Worm (Caenorhabditis elegans): ENCODE results near the gene gcy-19.
A peak's percentile ranks its signal among the peaks of the same experiment; 100 is the strongest.

Gene gcy-19

DNA sequence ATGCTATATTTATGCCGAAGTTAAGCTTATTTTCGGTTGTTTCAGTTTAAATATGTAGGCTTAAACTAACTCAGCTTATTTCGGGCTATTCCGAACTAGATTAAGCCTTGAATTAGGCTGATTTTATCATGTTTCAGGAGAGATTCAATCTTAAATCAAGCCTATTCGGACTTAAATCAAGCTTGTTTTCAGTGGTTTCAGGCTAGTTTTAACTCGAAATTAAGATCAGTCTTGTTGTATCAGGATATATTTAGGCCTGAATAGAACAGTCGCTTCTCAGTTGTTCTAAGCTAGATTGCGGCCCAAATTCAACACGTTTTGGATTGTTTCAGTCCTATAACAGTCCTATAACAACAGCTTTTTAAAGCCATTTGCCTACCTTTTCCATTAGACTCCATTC, 7.4 kb downstream of the gcy-19 start:
- TF ChIP-seq ztf-4 (tag; optimal IDR thresholded peaks at IDR 0.05) = no peak
- no peak for TF ChIP-seq efl-3 (GFP tag; optimal IDR thresholded peaks at IDR 0.05)
- no peak for TF ChIP-seq egl-13 (tag; optimal IDR thresholded peaks at IDR 0.05)

DNA sequence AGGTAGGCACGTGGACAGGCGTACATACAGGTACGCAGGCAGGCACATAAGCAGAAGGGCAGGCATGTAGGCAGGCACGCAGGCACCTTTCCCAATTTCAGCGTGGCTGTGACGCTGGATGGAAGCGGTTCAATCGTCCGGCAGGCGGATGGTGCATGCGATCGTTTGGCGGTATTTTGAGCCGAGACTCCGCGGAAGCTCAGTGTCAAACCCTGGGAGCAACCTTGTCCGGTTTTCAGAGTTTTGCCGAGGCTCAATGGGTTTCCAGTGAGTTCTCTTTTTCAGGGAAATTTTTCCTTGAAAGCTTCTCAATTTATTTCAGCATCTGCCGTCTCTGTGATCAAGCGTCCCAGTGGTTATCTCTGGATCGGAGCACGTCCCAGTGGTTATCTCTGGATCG, 9.0 kb downstream of the gcy-19 start:
- TF ChIP-seq tlp-1 (tag; optimal IDR thresholded peaks at IDR 0.05) = no peak
- no peak for TF ChIP-seq ceh-82 (tag; optimal IDR thresholded peaks at IDR 0.05)
- TF ChIP-seq fos-1 (tag; optimal IDR thresholded peaks at IDR 0.05) = no peak
- TF ChIP-seq zag-1 (tag; optimal IDR thresholded peaks at IDR 0.05) = no peak
- no peak for TF ChIP-seq hpl-2 (GFP tag; optimal IDR thresholded peaks at IDR 0.05)
- no peak for TF ChIP-seq nhr-71 (tag; optimal IDR thresholded peaks at IDR 0.05)
- no peak for TF ChIP-seq lsy-2 (tag; optimal IDR thresholded peaks at IDR 0.05)
- TF ChIP-seq sup-37 (GFP tag; optimal IDR thresholded peaks at IDR 0.05) = no peak
- TF ChIP-seq nhr-12 (tag; optimal IDR thresholded peaks at IDR 0.05) = no peak
- TF ChIP-seq nhr-11 (tag; optimal IDR thresholded peaks at IDR 0.05) = no peak

DNA sequence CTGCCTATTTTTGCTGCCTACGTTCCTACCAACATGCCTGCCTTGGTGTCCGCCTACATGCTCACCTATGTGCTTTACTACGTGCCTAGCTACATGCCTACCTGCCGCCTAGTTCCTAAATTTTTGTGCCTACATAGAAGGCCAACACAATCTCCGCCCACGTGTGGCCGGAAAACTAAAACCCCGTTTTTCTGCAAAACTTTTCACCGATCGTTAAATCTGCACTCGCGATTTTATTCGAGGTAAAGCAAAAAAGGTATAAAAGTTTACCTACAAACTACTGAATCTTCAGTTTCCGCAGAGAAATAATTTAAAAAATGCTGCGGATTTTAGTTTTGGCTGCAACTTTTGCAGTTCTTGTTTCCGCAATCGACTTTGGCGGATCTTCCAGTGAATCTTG, 9.7 kb downstream of the gcy-19 start, which contains the start of gene clec-124:
Gene clec-124 (plus strand): TSS at position 301 of the 400 bp plus-strand sequence.
- TF ChIP-seq skn-1 (tag; optimal IDR thresholded peaks at IDR 0.05) (no peak), unc-130 (tag; optimal IDR thresholded peaks at IDR 0.05) (no peak), grh-1 (GFP tag; IDR thresholded peaks at IDR 0.05) (no peak), alr-1 (tag; optimal IDR thresholded peaks at IDR 0.05; ENCODE audit: borderline replicate concordance) (no peak), rnt-1 (tag; optimal IDR thresholded peaks at IDR 0.05) (no peak)

DNA sequence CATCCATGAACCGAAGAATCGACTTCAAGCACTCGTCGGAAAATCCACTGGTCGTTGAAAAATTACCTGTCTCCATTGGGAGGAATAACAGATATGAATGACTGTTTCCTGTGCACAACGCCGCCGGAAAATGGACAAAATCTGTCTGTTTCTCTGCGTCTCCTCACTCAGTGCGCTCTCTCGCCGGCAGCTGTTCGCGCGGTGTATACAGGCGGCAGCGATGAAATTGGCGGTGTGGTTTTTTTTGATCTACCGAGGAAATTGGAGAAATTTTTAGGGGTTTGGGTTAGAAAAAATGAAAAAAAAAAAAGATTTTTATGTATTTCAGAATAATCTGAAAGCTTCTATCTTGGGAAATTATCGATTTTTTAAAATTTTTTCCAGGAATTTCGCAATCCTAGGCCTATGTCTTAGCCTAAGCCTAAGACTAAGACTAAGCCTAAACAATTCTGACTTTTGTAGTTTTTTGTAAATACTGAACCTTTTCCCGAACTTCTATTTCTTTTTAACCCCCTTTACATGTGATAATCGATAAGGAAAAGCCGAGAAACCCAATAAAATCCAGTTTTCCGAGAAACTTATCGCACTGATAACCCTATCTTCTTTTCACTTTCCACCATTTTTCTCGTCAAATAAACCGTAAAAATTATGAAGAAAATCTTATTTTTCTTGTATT, 11.0 kb downstream of the gcy-19 start, which contains the start of the genes fbxc-50 and C17F4.2:
Gene fbxc-50 (minus strand): TSS at position 81 of the 676 bp plus-strand sequence.
Gene C17F4.2 (plus strand): TSS at position 626 of the 676 bp plus-strand sequence.
- TF ChIP-seq irx-1 (tag; optimal IDR thresholded peaks at IDR 0.05) = no peak
- peak; percentile 80 for TF ChIP-seq blmp-1 (tag; optimal IDR thresholded peaks at IDR 0.05)
- TF ChIP-seq C34B4.2 (tag; optimal IDR thresholded peaks at IDR 0.05) = no peak
- TF ChIP-seq nhr-84 (tag; optimal IDR thresholded peaks at IDR 0.05) = no peak
- TF ChIP-seq efl-1 (optimal IDR thresholded peaks at IDR 0.05) = no peak
- peak in 1 of 2 experiments; percentile 56 for TF ChIP-seq efl-1 (GFP tag; optimal IDR thresholded peaks at IDR 0.05 in 1 of 2)

- TF ChIP-seq C04F5.9 (tag; optimal IDR thresholded peaks at IDR 0.05) = no peak
- TF ChIP-seq sup-37 (GFP tag; optimal IDR thresholded peaks at IDR 0.05) = no peak
- no peak for TF ChIP-seq tlp-1 (tag; optimal IDR thresholded peaks at IDR 0.05)
- TF ChIP-seq C16A3.4 (tag; optimal IDR thresholded peaks at IDR 0.05) = no peak
Measured at ce11 chrII:3247556-3247955, 11.6 kb downstream of the gcy-19 start.

- TF ChIP-seq pqm-1 (tag; optimal IDR thresholded peaks at IDR 0.05) (peak; percentile 62), lin-35 (GFP tag; optimal IDR thresholded peaks at IDR 0.05) (peak in 1 of 2 experiments; percentile 34), jun-1 (tag; optimal IDR thresholded peaks at IDR 0.05) (peak; percentile 38), tlp-1 (tag; optimal IDR thresholded peaks at IDR 0.05) (peak; percentile 69), unc-130 (tag; optimal IDR thresholded peaks at IDR 0.05) (no peak), nhr-90 (tag; optimal IDR thresholded peaks at IDR 0.05; ENCODE audit: poor library complexity) (peak; percentile 37), mep-1 (tag; optimal IDR thresholded peaks at IDR 0.05) (no peak), elt-2 (tag; optimal IDR thresholded peaks at IDR 0.05) (peak; percentile 98)
Measured at ce11 chrII:3245836-3246235, 13.3 kb downstream of the gcy-19 start, which contains the start of gene C17F4.7. TSS of gene C17F4.7 (minus strand) at chrII:3246015.
